Worm (Caenorhabditis elegans) whole organism, early embryonic: ENCODE data around the gene R12B2.8.

Experiments
- ama-1 ChIP-seq: fragments of 150-350 bp; optimal IDR thresholded peaks from 2 replicates; lab custom pipeline; 2014
- ets-7 ChIP-seq: sonication (generic microtip); optimal IDR thresholded peaks from 2 replicates; lab custom pipeline; 2016; ENCODE audit warnings: missing genotype, missing genetic modification characterization, missing compliant biosample characterization

DNA sequence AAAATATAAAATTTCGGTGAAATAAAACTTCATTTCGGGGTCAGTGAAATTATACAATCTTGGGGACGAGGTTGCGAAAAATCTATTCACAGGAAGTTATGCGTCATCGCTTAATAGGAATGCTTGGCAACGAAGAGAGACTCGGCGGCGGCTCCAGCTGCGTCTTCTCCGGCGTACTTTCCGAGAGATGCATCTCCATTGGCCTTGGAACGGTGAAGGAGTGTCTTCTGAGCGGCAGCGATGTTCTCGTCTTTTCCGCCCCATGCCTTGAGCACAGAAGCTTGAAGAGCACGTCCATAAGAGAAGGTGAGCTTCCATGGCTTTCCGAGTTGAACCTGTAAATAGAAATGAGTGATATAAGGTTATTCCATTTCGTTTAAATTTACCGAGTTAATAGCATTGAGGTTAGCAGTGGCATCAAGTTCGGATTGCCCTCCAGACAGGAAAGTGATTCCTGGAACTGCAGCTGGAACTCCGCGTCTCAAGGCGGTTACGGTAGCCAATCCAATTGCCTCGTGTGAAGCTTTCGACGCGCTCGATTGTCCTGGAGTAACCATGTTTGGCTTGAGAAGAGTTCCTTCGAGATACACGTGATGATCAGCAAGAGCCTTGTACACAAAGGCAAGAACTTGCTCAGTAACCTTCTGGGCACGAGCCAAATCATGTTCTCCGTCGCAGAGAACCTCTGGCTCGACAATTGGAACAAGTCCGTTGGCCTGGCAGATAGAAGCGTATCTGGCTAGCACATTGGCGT lies 51.1 kb downstream of the R12B2.8 start:
- TF ChIP-seq ama-1 (lab: Kevin White, UChicago): no peak
- no peak for TF ChIP-seq ets-7 (tag; lab: Kevin White, UChicago)
